Worm (Caenorhabditis elegans): ENCODE data around the gene F47B8.14.

DNA sequence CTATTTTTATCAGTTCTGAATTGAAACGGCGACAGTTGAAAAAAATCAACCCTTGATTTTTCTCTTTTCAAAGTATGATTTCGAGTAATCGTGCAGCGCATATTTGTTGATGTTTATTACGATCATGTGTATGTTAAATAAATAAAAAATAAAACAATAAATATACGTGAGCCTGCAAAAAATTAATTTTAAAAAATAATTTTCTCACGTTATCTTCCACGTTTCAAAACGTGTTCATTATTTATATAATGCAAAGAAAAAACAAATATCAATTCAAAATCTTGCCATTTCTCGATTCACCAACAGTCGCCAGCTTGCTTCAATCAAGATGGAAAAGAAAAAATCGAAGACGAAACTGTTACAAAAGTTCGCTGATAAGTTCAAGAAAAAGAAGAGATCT is 37.1 kb upstream of the F47B8.14 start, which contains the start of gene F40G12.10:
- TF ChIP-seq W03F9.2 (tag; optimal IDR thresholded peaks at IDR 0.05) (no peak), him-1 (tag; optimal IDR thresholded peaks at IDR 0.05) (no peak), dao-5 (tag; optimal IDR thresholded peaks at IDR 0.05) (no peak)

Measured in whole organism, L4/young adult.